Worm (Caenorhabditis elegans) whole organism, L4 larva: ENCODE data around the gene T23G4.2.

Experiments
- D1046.2 ChIP-seq: fragments of 200-800 bp; sonication (Bioruptor generic); IDR thresholded peaks from 2 replicates; pipeline ENCODE4 v1.3.6; 2022; ENCODE audit warnings: missing genetic modification characterization, missing compliant biosample characterization
- F26F4.8 ChIP-seq: fragments of 200-800 bp; sonication (Bioruptor generic); conservative IDR thresholded peaks from 2 replicates; pipeline ENCODE4 v1.3.6; 2022; ENCODE audit warnings: missing genetic modification characterization, missing compliant biosample characterization
- F44E2.7 ChIP-seq: fragments of 200-800 bp; sonication (Bioruptor generic); IDR thresholded peaks from 2 replicates; pipeline ENCODE4 v2.1.2; 2022; ENCODE audit warnings: missing genetic modification characterization, missing compliant biosample characterization
- F49E8.2 ChIP-seq: sonication (generic microtip); optimal IDR thresholded peaks from 2 replicates; lab custom pipeline; 2016; ENCODE audit warnings: missing compliant biosample characterization, mild to moderate bottlenecking, missing genetic modification characterization, borderline replicate concordance
- Y48G9A.11 ChIP-seq: fragments of 200-800 bp; sonication (Bioruptor generic); IDR thresholded peaks from 2 replicates; pipeline ENCODE4 v1.3.6; 2022; ENCODE audit warnings: missing genetic modification reagents, missing genetic modification characterization, missing compliant biosample characterization
- Y5F2A.4 ChIP-seq: fragments of 200-800 bp; sonication (Bioruptor generic); optimal IDR thresholded peaks from 2 replicates; lab custom pipeline; 2018; ENCODE audit warnings: mild to moderate bottlenecking, missing genetic modification characterization, missing compliant biosample characterization
- ZK337.2 ChIP-seq: fragments of 200-800 bp; sonication (Bioruptor generic); IDR thresholded peaks from 2 replicates; pipeline ENCODE4 v1.3.6; 2022; ENCODE audit warnings: missing genetic modification reagents, missing genetic modification characterization, missing compliant biosample characterization
- ceh-20 ChIP-seq: fragments of 200-800 bp; sonication (Bioruptor generic); IDR thresholded peaks from 2 replicates; pipeline ENCODE4 v1.3.6; 2022; ENCODE audit warnings: missing genetic modification reagents, missing genetic modification characterization, missing compliant biosample characterization
- ceh-32 ChIP-seq: sonication (generic microtip); optimal IDR thresholded peaks from 2 replicates; lab custom pipeline; 2016; ENCODE audit warnings: mild to moderate bottlenecking, missing genetic modification characterization, missing compliant biosample characterization; ENCODE audit not compliant: poor library complexity
- daf-16 ChIP-seq, 3 experiments: sonication (generic microtip); optimal IDR thresholded peaks; 2 replicates each; lab custom pipeline; 2016 to 2017; ENCODE audit warnings: missing genetic modification characterization in 3 of 3, missing genetic modification reagents in 3 of 3, mild to moderate bottlenecking in 2 of 3, missing compliant biosample characterization in 2 of 3, missing biosample characterization in 1 of 3, moderate library complexity in 1 of 3
- daf-8 ChIP-seq: fragments of 200-800 bp; sonication (Bioruptor generic); IDR thresholded peaks from 2 replicates; pipeline ENCODE4 v1.3.6; 2022; ENCODE audit warnings: missing genetic modification characterization, missing compliant biosample characterization
- dmd-6 ChIP-seq: fragments of 200-800 bp; sonication (Bioruptor generic); IDR thresholded peaks from 2 replicates; pipeline ENCODE4 v1.3.6; 2022; ENCODE audit warnings: missing genetic modification reagents, missing genetic modification characterization, missing compliant biosample characterization
- dpl-1 ChIP-seq: fragments of 150-350 bp; optimal IDR thresholded peaks from 2 replicates; lab custom pipeline; 2014; ENCODE audit warnings: missing biosample characterization, missing genetic modification reagents, missing genetic modification characterization
- duxl-1 ChIP-seq: sonication (generic microtip); optimal IDR thresholded peaks from 2 replicates; lab custom pipeline; 2016; ENCODE audit warnings: mild to moderate bottlenecking, missing genetic modification characterization, moderate library complexity, missing compliant biosample characterization; ENCODE audit not compliant: poor library complexity
- egl-43 ChIP-seq: fragments of 200-800 bp; sonication (Bioruptor generic); IDR thresholded peaks from 2 replicates; pipeline ENCODE4 v1.3.6; 2022; ENCODE audit warnings: missing genetic modification reagents, missing genetic modification characterization, missing compliant biosample characterization
- gei-8 ChIP-seq: fragments of 200-800 bp; sonication (Bioruptor generic); optimal IDR thresholded peaks from 2 replicates; lab custom pipeline; 2018; ENCODE audit warnings: mild to moderate bottlenecking, missing genetic modification characterization, missing compliant biosample characterization
- hlh-11 ChIP-seq: fragments of 200-800 bp; sonication (Bioruptor generic); optimal IDR thresholded peaks from 2 replicates; lab custom pipeline; 2018; ENCODE audit warnings: mild to moderate bottlenecking, missing genetic modification characterization, missing compliant biosample characterization
- lin-1 ChIP-seq: fragments of 200-800 bp; sonication (Bioruptor generic); IDR thresholded peaks from 2 replicates; pipeline ENCODE4 v1.3.6; 2022; ENCODE audit warnings: missing genetic modification reagents, missing genetic modification characterization, missing compliant biosample characterization
- lin-13 ChIP-seq: fragments of 150-350 bp; optimal IDR thresholded peaks from 2 replicates; lab custom pipeline; 2014; ENCODE audit warnings: missing biosample characterization, missing genetic modification reagents, missing genetic modification characterization
- lin-15B ChIP-seq: fragments of 150-350 bp; sonication (generic microtip); optimal IDR thresholded peaks from 3 replicates; lab custom pipeline; 2014; ENCODE audit warnings: missing biosample characterization, missing genetic modification characterization
- madf-9 ChIP-seq: fragments of 200-800 bp; sonication (Bioruptor generic); conservative IDR thresholded peaks from 2 replicates; pipeline ENCODE4 v1.3.6; 2022; ENCODE audit warnings: missing genetic modification reagents, missing genetic modification characterization, missing compliant biosample characterization
- mdl-1 ChIP-seq, 2 experiments: fragments of 150-350 bp in 1 of 2; sonication (generic microtip) in 1 of 2; optimal IDR thresholded peaks; 2 replicates each; lab custom pipeline; 2014 to 2017; ENCODE audit warnings: missing biosample characterization in 2 of 2, missing genetic modification characterization in 2 of 2
- mep-1 ChIP-seq: fragments of 150-350 bp; sonication (generic microtip); optimal IDR thresholded peaks from 3 replicates; lab custom pipeline; 2014; ENCODE audit warnings: missing biosample characterization, missing genetic modification characterization
- nhr-10 ChIP-seq: fragments of 150-350 bp; optimal IDR thresholded peaks from 2 replicates; lab custom pipeline; 2014; ENCODE audit warnings: missing biosample characterization, missing genetic modification characterization
- nhr-237 ChIP-seq: sonication (generic microtip); optimal IDR thresholded peaks from 2 replicates; lab custom pipeline; 2017; ENCODE audit warnings: missing biosample characterization, missing genetic modification characterization
- nhr-28 ChIP-seq: fragments of 150-350 bp; optimal IDR thresholded peaks from 2 replicates; lab custom pipeline; 2014; ENCODE audit warnings: missing biosample characterization, missing genetic modification characterization
- nhr-6 ChIP-seq: fragments of 150-350 bp; optimal IDR thresholded peaks from 2 replicates; lab custom pipeline; 2014; ENCODE audit warnings: missing biosample characterization, missing genetic modification characterization
- php-3 ChIP-seq: fragments of 200-800 bp; sonication (Bioruptor generic); IDR thresholded peaks from 2 replicates; pipeline ENCODE4 v1.3.6; 2022; ENCODE audit warnings: missing genetic modification reagents, missing genetic modification characterization, missing compliant biosample characterization
- skn-1 ChIP-seq: fragments of 150-350 bp; optimal IDR thresholded peaks from 2 replicates; lab custom pipeline; 2014; ENCODE audit warnings: missing biosample characterization, missing genetic modification characterization
- snpc-1.2 ChIP-seq: fragments of 200-800 bp; sonication (Bioruptor generic); IDR thresholded peaks from 2 replicates; pipeline ENCODE4 v1.3.6; 2022; ENCODE audit warnings: missing genetic modification reagents, missing genetic modification characterization, missing compliant biosample characterization
- tra-1 ChIP-seq: fragments of 200-800 bp; sonication (Bioruptor generic); IDR thresholded peaks from 2 replicates; pipeline ENCODE4 v1.3.6; 2022; ENCODE audit warnings: missing genetic modification reagents, missing genetic modification characterization, missing compliant biosample characterization
- unc-62 ChIP-seq, 3 experiments: fragments of 150-350 bp in 1 of 3; sonication (generic microtip); optimal IDR thresholded peaks in 2 of 3; peaks in 1 of 3; 1 replicate in 1 of 3; 2 replicates in 2 of 3; lab custom pipeline; 2014 to 2017; ENCODE audit warnings: missing biosample characterization in 3 of 3, missing genetic modification characterization in 3 of 3, missing genetic modification reagents in 3 of 3, missing genotype in 1 of 3
- vab-7 ChIP-seq: fragments of 200-800 bp; sonication (Bioruptor generic); IDR thresholded peaks from 2 replicates; pipeline ENCODE4 v1.3.6; 2022; ENCODE audit warnings: missing genetic modification reagents, missing genetic modification characterization, missing compliant biosample characterization
- zfp-2 ChIP-seq: sonication (generic microtip); optimal IDR thresholded peaks from 2 replicates; lab custom pipeline; 2016; ENCODE audit warnings: mild to moderate bottlenecking, missing genetic modification characterization, missing compliant biosample characterization
- ztf-11 ChIP-seq: fragments of 150-350 bp; optimal IDR thresholded peaks from 2 replicates; lab custom pipeline; 2014; ENCODE audit warnings: missing biosample characterization, missing genetic modification characterization
- ztf-7 ChIP-seq: fragments of 150-350 bp; optimal IDR thresholded peaks from 2 replicates; lab custom pipeline; 2014; ENCODE audit warnings: missing biosample characterization, missing genetic modification characterization

Gene T23G4.2

DNA sequence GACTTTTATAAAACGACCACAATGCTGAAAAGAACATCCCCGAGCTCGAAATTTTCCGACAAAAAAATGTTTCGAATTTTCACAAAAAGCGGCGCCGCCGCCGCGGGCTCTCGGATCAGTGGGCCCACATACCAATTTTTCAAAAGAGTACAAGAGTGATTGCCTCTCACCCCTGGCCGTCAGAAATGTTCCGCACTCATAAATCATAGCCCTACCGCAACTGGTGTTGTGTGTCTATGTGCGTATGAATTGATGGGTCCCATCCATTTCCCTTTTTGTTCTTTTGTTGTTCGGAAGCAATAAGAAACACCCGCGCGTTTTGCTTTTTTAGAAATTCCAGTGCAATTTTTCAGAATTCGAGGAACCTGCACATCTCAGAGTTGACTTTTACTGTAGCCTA is 5.2 kb upstream of the T23G4.2 start:
- peak; percentile 86 for TF ChIP-seq ceh-20 (GFP tag; lab: Robert Waterston, UW)
- 0 out of 2 replicates have a peak, but pooled peaks have one; percentile 15 for TF ChIP-seq tra-1 (GFP tag; lab: Robert Waterston, UW)
- no peak for TF ChIP-seq F44E2.7 (GFP tag; lab: Robert Waterston, UW)
- TF ChIP-seq daf-16 (GFP tag; optimal IDR thresholded peaks at IDR 0.05; lab: Kevin White, UChicago): no peak
- TF ChIP-seq daf-16 (tag; optimal IDR thresholded peaks at IDR 0.05; lab: Kevin White, UChicago): no peak
- TF ChIP-seq D1046.2 (GFP tag; lab: Robert Waterston, UW): no peak
- TF ChIP-seq duxl-1 (tag; lab: Kevin White, UChicago): no peak
- TF ChIP-seq php-3: no peak
- peak in 1 of 2 experiments; percentile 97 for TF ChIP-seq unc-62 (GFP tag; optimal IDR thresholded peaks at IDR 0.05 in 1 of 2; lab: Kevin White, UChicago)
- peak; percentile 17 for TF ChIP-seq unc-62 (tag; optimal IDR thresholded peaks at IDR 0.05; lab: Kevin White, UChicago)
- peak; percentile 27; the same call in 1 of the 2 replicates for TF ChIP-seq vab-7 (GFP tag; lab: Robert Waterston, UW)

ce11 chrIV:13693976-13694375 is 4.6 kb upstream of the T23G4.2 start:
- TF ChIP-seq daf-8 (GFP tag; lab: Robert Waterston, UW) (no peak), ztf-7 (tag; lab: Kevin White, UChicago) (no peak), mep-1 (tag; lab: Kevin White, UChicago) (no peak), ztf-11 (tag; lab: Kevin White, UChicago) (no peak), nhr-6 (tag; lab: Kevin White, UChicago) (no peak), nhr-10 (no peak), nhr-28 (no peak), hlh-11 (tag; lab: Kevin White, UChicago) (no peak), ZK337.2 (no peak), F44E2.7 (GFP tag; lab: Robert Waterston, UW) (no peak), lin-15B (tag; lab: Kevin White, UChicago) (no peak), zfp-2 (no peak), Y5F2A.4 (no peak), F49E8.2 (tag; lab: Kevin White, UChicago) (no peak), madf-9 (GFP tag; lab: Robert Waterston, UW) (no peak), skn-1 (tag; lab: Kevin White, UChicago) (no peak), F26F4.8 (GFP tag; lab: Robert Waterston, UW) (no peak), gei-8 (GFP tag; lab: Kevin White, UChicago) (no peak), nhr-237 (tag; lab: Kevin White, UChicago) (no peak), dmd-6 (GFP tag; lab: Robert Waterston, UW) (no peak)

DNA sequence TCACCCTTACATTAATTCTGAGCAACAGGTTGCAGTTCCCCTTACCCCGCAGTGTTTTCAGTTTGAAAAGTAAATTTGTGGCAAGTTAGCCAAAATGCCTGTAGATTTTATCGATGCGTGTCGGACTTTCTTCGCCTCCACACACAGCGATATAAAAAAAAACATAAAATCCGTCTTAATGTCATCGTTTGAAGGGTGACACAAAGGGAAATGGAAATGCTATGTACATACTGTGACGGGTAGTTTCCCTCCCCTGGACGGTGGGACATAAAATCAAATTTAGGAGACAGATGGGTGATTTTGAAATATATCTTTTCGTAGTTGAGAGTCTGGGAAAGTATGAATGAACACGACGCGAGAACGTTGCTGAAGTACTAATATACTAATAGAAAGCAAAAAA is 3.2 kb upstream of the T23G4.2 start:
- TF ChIP-seq lin-13 (GFP tag; lab: Kevin White, UChicago) (no peak), ceh-32 (tag; lab: Kevin White, UChicago) (no peak), lin-1 (no peak), dpl-1 (GFP tag; lab: Kevin White, UChicago) (no peak), mdl-1 (tag; optimal IDR thresholded peaks at IDR 0.05; lab: Kevin White, UChicago) (no peak), skn-1 (tag; lab: Kevin White, UChicago) (no peak)
- TF ChIP-seq, all 104 proteins: peak for 0

DNA sequence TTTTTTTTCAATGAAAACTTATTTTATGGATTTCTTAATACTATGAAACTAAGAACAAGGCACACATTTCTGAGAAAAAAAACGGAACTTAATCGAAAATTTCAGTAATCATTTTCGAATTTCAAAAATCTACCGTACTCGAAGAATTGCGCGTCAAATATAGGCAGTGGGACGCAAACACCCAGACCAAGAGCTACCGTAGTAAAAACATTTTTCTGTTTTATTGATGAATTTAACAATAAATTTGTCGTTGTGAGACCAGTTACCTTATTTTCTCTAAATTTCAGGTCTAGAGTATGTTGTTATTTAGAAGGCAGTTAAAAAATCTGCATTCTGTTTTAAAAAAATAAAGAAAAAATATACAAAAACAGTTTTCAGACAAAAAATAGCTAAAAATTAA is 1.7 kb downstream of the T23G4.2 start:
- TF ChIP-seq Y48G9A.11 (GFP tag; lab: Robert Waterston, UW): peak; percentile 70
- peak; percentile 78 for TF ChIP-seq snpc-1.2 (GFP tag; lab: Robert Waterston, UW)
- no peak for TF ChIP-seq egl-43 (GFP tag; lab: Robert Waterston, UW)
